Fruit fly (Drosophila melanogaster) whole organism: ENCODE data around the gene Vha68-1.

Experiments
- CG8478 ChIP-seq: fragments of >200 bp; optimal IDR thresholded peaks from 2 replicates; lab custom pipeline; 2018; ENCODE audit warnings: inconsistent platforms
- EcR ChIP-seq, 2 experiments: fragments of >200 bp; optimal IDR thresholded peaks; 2 replicates each; lab custom pipeline; 2017; ENCODE audit warnings: missing biosample characterization in 2 of 2, missing genetic modification characterization in 2 of 2, missing genetic modification reagents in 2 of 2

- TF ChIP-seq EcR (GFP tag; optimal IDR thresholded peaks at IDR 0.05; lab: Kevin White, UChicago) (no peak), CG8478 (lab: Kevin White, UChicago) (no peak)
Observed at dm6 chr2L:12975367-12975655, 28.6 kb downstream of the Vha68-1 start.
